Worm (Caenorhabditis elegans): ENCODE measurements around the gene R03H10.1.
A peak's percentile ranks its signal among the peaks of the same experiment; 100 is the strongest.

ce11 chrII:4133332-4133731, 46.7 kb upstream of the R03H10.1 start:
- TF ChIP-seq tbx-2 (tag; optimal IDR thresholded peaks at IDR 0.05): no peak
- no peak for TF ChIP-seq Y22D7AL.16 (tag; optimal IDR thresholded peaks at IDR 0.05)
- no peak for TF ChIP-seq ets-4 (tag; optimal IDR thresholded peaks at IDR 0.05)
- peak; percentile 95 for TF ChIP-seq unc-42 (tag; optimal IDR thresholded peaks at IDR 0.05)
- no peak for TF ChIP-seq ama-1 (optimal IDR thresholded peaks at IDR 0.05)
- no peak for TF ChIP-seq nfya-1 (tag; optimal IDR thresholded peaks at IDR 0.05)
- no peak for TF ChIP-seq rnt-1 (tag; optimal IDR thresholded peaks at IDR 0.05)
